Fruit fly (Drosophila melanogaster) Kc167 (cell line): ENCODE measurements around the gene Tom70.
"Not testable (repeated sequence)": the region's sequence is repeated elsewhere in the genome, so short reads cannot be mapped to it uniquely, and the experiment has no call there.

ENCODE experiments used
- Myc ChIP-seq: fragments of >200 bp; optimal IDR thresholded peaks from 2 replicates; lab custom pipeline; 2017; ENCODE audit warnings: missing external identifiers
- Sin3A ChIP-seq: fragments of >200 bp; optimal IDR thresholded peaks from 2 replicates; lab custom pipeline; 2018; ENCODE audit warnings: missing external identifiers
- h ChIP-seq: fragments of >200 bp; optimal IDR thresholded peaks from 3 replicates; lab custom pipeline; 2018; ENCODE audit warnings: missing external identifiers
- insv ChIP-seq: fragments of >200 bp; optimal IDR thresholded peaks from 3 replicates; lab custom pipeline; 2018; ENCODE audit warnings: missing external identifiers
- psq ChIP-seq: fragments of >200 bp; optimal IDR thresholded peaks from 2 replicates; lab custom pipeline; 2017; ENCODE audit warnings: missing external identifiers
- ttk ChIP-seq: sonication (Bioruptor generic); optimal IDR thresholded peaks from 2 replicates; lab custom pipeline; 2017; ENCODE audit warnings: missing external identifiers

The Tom70 gene

DNA sequence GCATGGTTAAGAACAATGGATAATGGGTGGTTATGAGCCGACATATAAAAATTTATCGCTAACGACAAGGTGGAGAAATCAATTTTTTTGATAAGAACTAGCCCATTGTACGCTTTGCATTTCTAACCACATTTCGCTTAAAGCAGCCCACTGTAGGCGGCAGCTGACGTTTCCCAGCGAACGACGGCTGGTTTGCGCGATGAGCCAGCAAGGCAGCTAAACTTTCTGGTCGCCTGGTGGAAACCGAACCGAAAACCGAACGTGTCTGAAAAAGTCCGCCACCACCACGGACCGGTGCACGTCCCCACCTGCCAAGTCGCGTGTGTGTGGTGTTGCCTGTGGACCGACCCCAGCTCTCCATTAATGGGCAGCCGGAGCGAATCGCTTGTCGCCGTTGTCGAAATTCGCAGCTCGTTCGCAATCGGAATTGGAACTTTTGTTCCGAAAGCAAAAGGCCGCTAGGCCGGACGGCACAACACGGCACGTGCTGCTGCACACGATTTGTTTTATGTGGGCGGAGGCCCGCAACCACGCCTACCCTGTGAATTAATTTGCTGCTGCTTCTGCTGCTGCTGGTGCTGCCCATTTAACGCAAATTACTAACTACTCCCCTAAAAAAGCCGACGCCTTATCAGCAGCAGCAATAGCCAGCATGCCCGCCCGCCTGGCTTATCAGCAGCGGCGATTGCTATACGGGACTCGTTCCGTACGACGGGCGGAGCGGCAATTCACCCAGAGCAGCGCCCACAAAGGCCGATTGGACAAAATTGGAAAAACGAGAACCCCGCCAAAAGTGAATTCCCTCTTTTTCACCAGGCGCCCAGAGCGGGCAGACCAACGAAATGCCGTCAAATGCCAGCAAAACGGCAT lies 35.2 kb downstream of the Tom70 start:
- TF ChIP-seq Myc (no peak), h (lab: Kevin White, UChicago) (no peak), ttk (no peak), Sin3A (lab: Kevin White, UChicago) (no peak), insv (no peak), psq (lab: Kevin White, UChicago) (no peak)

DNA sequence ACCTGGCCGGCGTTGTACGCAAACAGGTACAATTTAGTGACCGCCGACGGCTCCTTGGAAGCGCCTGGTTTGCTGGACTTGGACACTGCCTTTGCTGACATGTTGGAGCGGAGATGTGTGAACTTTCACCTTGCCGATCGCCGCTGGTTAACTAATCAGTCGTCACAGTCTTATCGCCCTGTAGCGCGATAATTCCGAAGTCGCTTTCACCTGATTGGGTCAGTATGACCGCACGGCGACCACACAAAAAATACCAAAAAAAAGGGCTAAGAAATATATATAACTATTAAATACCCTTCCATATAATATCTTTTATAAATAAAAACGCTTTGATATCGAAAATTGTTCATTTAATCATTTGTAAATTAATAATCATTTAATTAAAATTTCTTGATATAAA lies 36.3 kb downstream of the Tom70 start, which contains the start of gene Hacd1:
Gene Hacd1, minus strand, starts transcription at position 216 of the 400 bp plus-strand sequence.
- no peak for TF ChIP-seq Sin3A (lab: Kevin White, UChicago)
- TF ChIP-seq h (lab: Kevin White, UChicago): no peak
- TF ChIP-seq Myc: no peak
- no peak for TF ChIP-seq insv
- no peak for TF ChIP-seq ttk
- no peak for TF ChIP-seq psq (lab: Kevin White, UChicago)

DNA sequence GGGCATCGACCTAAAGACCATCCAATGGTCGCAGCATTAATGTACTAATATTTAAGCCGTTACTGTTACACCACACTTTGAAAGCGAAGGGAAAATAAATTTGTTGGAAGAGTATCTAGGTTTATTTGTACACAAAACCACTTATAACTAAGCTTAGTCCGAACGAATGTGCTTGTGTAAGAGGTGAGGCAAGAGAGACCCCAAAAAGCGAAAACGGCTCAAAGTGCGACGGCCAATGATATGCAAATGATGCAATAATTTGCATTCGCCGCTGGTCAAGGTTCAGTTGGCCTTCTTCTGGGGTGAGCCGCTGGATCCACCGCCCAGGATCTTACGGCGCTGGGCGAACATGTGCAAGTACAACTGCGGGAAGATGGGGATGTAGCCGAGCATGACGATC lies 37.2 kb downstream of the Tom70 start:
- TF ChIP-seq insv: no peak
- TF ChIP-seq Myc: no peak
- TF ChIP-seq ttk: no peak

DNA sequence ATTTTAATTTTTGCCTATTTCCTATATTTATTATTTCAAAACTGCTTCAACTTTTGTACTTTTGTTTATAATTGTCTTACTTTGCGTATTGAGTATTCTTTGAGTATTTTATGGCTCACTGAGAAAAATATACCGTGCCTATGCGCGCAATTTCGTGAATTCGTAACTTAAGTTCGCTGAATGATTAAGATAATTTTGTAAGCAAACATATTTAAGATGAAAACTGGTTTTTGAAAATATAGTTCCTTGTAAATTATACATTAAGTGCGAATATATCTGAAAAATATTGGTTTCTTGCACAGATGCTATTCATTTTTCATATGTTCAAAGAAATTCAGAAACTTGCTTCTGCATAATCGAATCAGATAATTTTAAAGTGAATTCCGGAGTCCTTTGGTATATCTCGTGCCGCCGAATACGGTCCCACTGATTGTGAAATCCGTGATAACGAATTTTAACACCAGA lies 39.0 kb downstream of the Tom70 start, which contains the start of the genes CG18787 and Nfs1:
Gene CG18787, minus strand, starts transcription at position 101 of the 465 bp plus-strand sequence.
Gene Nfs1, plus strand, starts transcription at position 415 of the 465 bp plus-strand sequence.
- not testable (repeated sequence) for TF ChIP-seq Sin3A (lab: Kevin White, UChicago); h (lab: Kevin White, UChicago); insv

DNA sequence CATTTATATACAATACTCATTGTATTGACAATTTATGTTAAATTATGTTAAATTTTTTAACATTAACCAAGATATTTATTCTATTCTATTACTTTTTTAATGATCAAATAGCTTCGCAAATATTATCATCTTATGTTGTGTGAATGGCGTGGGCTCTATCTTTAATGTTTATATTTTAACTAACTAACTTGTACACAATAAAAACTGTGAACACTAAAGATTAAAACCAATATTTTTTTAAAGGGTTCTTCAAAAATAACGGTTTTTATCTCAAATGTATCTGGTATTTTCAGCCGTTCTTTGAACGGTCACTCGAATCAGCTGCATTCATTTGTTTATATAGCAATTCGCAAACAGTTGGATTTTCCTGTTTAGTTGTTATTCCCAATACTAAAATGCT lies 41.8 kb downstream of the Tom70 start, which contains the start of gene Ada1-1:
Gene Ada1-1, plus strand, starts transcription at position 301 of the 400 bp plus-strand sequence.
- not testable (repeated sequence) for TF ChIP-seq Sin3A (lab: Kevin White, UChicago); insv; ttk

DNA sequence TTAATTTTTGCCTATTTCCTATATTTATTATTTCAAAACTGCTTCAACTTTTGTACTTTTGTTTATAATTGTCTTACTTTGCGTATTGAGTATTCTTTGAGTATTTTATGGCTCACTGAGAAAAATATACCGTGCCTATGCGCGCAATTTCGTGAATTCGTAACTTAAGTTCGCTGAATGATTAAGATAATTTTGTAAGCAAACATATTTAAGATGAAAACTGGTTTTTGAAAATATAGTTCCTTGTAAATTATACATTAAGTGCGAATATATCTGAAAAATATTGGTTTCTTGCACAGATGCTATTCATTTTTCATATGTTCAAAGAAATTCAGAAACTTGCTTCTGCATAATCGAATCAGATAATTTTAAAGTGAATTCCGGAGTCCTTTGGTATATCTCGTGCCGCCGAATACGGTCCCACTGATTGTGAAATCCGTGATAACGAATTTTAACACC lies 43.0 kb downstream of the Tom70 start, which contains the start of the genes CG18789 and Qtzl:
Gene CG18789, minus strand, starts transcription at position 101 of the 459 bp plus-strand sequence.
Gene Qtzl, plus strand, starts transcription at position 409 of the 459 bp plus-strand sequence.
- TF ChIP-seq h (lab: Kevin White, UChicago); Myc; insv: not testable (repeated sequence)

DNA sequence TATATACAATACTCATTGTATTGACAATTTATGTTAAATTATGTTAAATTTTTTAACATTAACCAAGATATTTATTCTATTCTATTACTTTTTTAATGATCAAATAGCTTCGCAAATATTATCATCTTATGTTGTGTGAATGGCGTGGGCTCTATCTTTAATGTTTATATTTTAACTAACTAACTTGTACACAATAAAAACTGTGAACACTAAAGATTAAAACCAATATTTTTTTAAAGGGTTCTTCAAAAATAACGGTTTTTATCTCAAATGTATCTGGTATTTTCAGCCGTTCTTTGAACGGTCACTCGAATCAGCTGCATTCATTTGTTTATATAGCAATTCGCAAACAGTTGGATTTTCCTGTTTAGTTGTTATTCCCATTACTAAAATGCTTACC lies 45.7 kb downstream of the Tom70 start, which contains the start of gene Ada1-2:
Gene Ada1-2, plus strand, starts transcription at position 301 of the 400 bp plus-strand sequence.
- not testable (repeated sequence) for TF ChIP-seq Myc; Sin3A (lab: Kevin White, UChicago); insv

DNA sequence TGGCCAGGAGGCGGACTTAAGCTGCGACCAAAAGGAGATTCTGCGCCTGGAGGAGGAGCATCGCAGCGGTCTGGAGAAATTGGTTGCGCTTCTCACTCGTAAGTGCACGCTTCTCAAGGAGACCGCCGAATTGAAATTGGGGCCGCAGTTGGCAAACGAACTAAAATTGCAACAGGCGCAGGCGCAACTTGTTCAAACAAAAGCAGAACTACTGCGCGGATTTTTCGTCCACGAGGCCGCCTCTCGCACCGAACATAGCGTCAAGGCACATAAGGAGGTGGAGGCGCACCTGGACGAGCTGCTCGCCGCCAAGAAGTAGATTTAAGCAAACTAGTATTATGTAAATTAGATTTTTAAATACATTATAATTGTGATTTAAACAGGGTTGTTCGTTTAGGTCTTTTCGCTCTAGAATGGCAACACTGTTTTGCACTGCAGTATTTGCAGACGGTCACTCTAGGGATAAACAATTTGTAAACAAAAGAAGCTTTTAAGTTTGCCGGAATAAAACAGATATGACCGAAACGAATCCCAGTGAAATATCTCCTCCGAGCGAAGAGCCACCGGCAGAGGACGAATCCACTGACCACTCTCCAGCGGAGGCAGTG lies 47.7 kb downstream of the Tom70 start, which contains the start of gene escl:
Gene escl, plus strand, starts transcription at position 470 of the 608 bp plus-strand sequence.
- TF ChIP-seq psq (lab: Kevin White, UChicago): no peak
- TF ChIP-seq h (lab: Kevin White, UChicago): no peak
- no peak for TF ChIP-seq ttk
- no peak for TF ChIP-seq Sin3A (lab: Kevin White, UChicago)
- no peak for TF ChIP-seq Myc
- no peak for TF ChIP-seq insv

DNA sequence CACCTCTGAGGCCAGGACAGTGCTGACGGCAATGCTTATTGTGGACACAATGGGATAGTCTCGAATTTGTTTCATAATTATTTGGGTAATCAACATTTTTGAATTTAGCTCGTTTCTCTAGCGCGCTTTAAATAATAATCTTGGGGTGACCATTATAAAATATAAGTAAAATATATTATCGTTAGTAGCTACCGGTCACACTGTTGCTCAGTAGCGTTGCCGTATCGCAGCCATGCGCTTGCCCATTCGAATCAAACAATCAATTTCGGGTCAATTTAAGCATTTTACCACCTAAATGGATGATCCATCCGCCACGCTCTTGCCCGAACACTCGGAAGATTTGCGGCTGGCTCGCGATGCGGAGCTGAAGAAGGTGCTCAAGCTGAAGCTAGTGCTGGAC lies 48.6 kb downstream of the Tom70 start, which contains the start of the genes zuc and dgt2:
Gene zuc, minus strand, starts transcription at position 154 of the 400 bp plus-strand sequence.
Gene dgt2, plus strand, starts transcription at position 208 of the 400 bp plus-strand sequence.
- no peak for TF ChIP-seq Myc
- no peak for TF ChIP-seq ttk
- no peak for TF ChIP-seq psq (lab: Kevin White, UChicago)
- TF ChIP-seq insv: no peak
- TF ChIP-seq h (lab: Kevin White, UChicago): no peak
- TF ChIP-seq Sin3A (lab: Kevin White, UChicago): no peak

DNA sequence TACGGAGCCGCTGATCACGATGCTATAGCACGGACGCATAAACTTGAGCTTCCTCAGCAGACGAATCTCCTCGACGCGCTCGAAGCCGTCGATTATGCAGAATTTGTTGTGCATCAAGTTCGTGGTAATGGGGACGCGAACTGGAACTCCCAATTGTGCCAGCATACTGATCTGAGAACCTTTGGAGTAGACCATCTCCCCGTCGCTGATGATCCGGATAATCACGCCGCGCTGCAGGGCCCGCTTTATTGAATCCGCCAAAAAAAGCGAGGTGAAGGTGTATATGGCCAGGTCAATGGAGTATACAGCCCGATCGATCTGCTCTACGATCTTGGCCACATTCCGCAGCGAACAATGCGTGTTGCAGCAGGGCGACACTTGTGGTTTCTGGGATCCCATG lies 49.1 kb downstream of the Tom70 start:
- TF ChIP-seq Myc (no peak), h (lab: Kevin White, UChicago) (no peak), insv (no peak), Sin3A (lab: Kevin White, UChicago) (no peak), ttk (peak; percentile 93)

DNA sequence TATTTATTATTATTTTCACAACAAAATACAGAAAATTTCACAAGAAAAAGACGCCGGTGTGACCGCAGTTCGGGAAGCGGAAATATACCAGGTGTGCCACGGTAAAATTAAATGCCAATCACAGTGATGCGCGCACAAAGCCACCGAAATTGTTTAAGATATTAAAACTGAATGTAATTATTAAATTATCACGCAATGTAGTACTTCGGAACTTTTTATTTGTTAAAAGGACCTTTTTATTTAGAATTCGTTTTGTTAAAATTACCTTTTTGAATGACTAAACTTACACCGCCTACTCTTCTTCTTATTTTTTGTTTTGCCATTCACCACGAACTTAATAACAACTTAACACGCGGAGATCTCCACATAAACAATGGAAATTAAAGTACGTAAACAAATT lies 50.4 kb downstream of the Tom70 start, which contains the start of the genes CG6686 and CG34163:
Gene CG6686, minus strand, starts transcription at position 95 of the 400 bp plus-strand sequence.
Gene CG34163, plus strand, starts transcription at position 326 of the 400 bp plus-strand sequence.
- no peak for TF ChIP-seq h (lab: Kevin White, UChicago)
- TF ChIP-seq Sin3A (lab: Kevin White, UChicago): no peak
- no peak for TF ChIP-seq Myc
- TF ChIP-seq insv: no peak
- TF ChIP-seq ttk: no peak
- no peak for TF ChIP-seq psq (lab: Kevin White, UChicago)
